Fruit fly (Drosophila melanogaster) Kc167 (cell line): ENCODE results near the gene CG1943.

Source experiments
- Sin3A ChIP-seq: fragments of >200 bp; optimal IDR thresholded peaks from 2 replicates; lab custom pipeline; 2018; ENCODE audit warnings: missing external identifiers
- h ChIP-seq: fragments of >200 bp; optimal IDR thresholded peaks from 3 replicates; lab custom pipeline; 2018; ENCODE audit warnings: missing external identifiers
- psq ChIP-seq: fragments of >200 bp; optimal IDR thresholded peaks from 2 replicates; lab custom pipeline; 2017; ENCODE audit warnings: missing external identifiers
- ttk ChIP-seq: sonication (Bioruptor generic); optimal IDR thresholded peaks from 2 replicates; lab custom pipeline; 2017; ENCODE audit warnings: missing external identifiers

- TF ChIP-seq psq = no peak
- TF ChIP-seq h (lab: Kevin White, UChicago) = no peak
- TF ChIP-seq Sin3A (lab: Kevin White, UChicago) = no peak
- no peak for TF ChIP-seq ttk (lab: Kevin White, UChicago)
These were observed 34.1 kb downstream of the CG1943 start for dm6 chr3R:7108589-7109312.
